Worm (Caenorhabditis elegans) whole organism, L3 larva: ENCODE data around the gene fbxa-95.

Experiments used
- ZK546.5 ChIP-seq: sonication (generic microtip); optimal IDR thresholded peaks from 2 replicates; lab custom pipeline; 2017; ENCODE audit warnings: missing biosample characterization, missing genetic modification characterization
- ceh-16 ChIP-seq: sonication (generic microtip); optimal IDR thresholded peaks from 2 replicates; lab custom pipeline; 2017; ENCODE audit warnings: missing biosample characterization, missing genetic modification characterization
- ceh-82 ChIP-seq: fragments of 150-350 bp; optimal IDR thresholded peaks from 2 replicates; lab custom pipeline; 2014; ENCODE audit warnings: missing biosample characterization, missing genetic modification characterization
- egl-27 ChIP-seq: sonication (generic microtip); optimal IDR thresholded peaks from 4 replicates; lab custom pipeline; 2017; ENCODE audit warnings: missing biosample characterization, missing genetic modification reagents, missing genetic modification characterization
- elt-3 ChIP-seq, 3 experiments: fragments of 150-350 bp in 1 of 3; sonication (generic microtip) in 2 of 3; optimal IDR thresholded peaks; 2 replicates in 2 of 3; 4 replicates in 1 of 3; lab custom pipeline; 2014 to 2017; ENCODE audit warnings: missing biosample characterization in 3 of 3, missing genetic modification characterization in 3 of 3
- fkh-10 ChIP-seq: sonication (generic microtip); optimal IDR thresholded peaks from 2 replicates; lab custom pipeline; 2017; ENCODE audit warnings: missing biosample characterization, missing genetic modification reagents, missing genetic modification characterization
- lin-15B ChIP-seq: fragments of 150-350 bp; optimal IDR thresholded peaks from 2 replicates; lab custom pipeline; 2014; ENCODE audit warnings: missing biosample characterization, missing genetic modification characterization
- nhr-11 ChIP-seq: fragments of 150-350 bp; optimal IDR thresholded peaks from 2 replicates; lab custom pipeline; 2014; ENCODE audit warnings: missing biosample characterization, missing genetic modification characterization
- nhr-12 ChIP-seq: fragments of 150-350 bp; optimal IDR thresholded peaks from 2 replicates; lab custom pipeline; 2014; ENCODE audit warnings: missing biosample characterization, missing genetic modification characterization
- nhr-77 ChIP-seq: fragments of 150-350 bp; optimal IDR thresholded peaks from 2 replicates; lab custom pipeline; 2014; ENCODE audit warnings: missing biosample characterization, missing genetic modification characterization
- sea-2 ChIP-seq: fragments of 150-350 bp; sonication (generic microtip); optimal IDR thresholded peaks from 4 replicates; lab custom pipeline; 2014; ENCODE audit warnings: missing biosample characterization, missing genetic modification reagents, missing genetic modification characterization
- unc-39 ChIP-seq: sonication (generic microtip); optimal IDR thresholded peaks from 4 replicates; lab custom pipeline; 2017; ENCODE audit warnings: missing biosample characterization, missing genetic modification characterization
- unc-62 ChIP-seq: fragments of 150-350 bp; sonication (generic microtip); optimal IDR thresholded peaks from 4 replicates; lab custom pipeline; 2014; ENCODE audit warnings: missing biosample characterization, missing genetic modification reagents, missing genetic modification characterization

DNA sequence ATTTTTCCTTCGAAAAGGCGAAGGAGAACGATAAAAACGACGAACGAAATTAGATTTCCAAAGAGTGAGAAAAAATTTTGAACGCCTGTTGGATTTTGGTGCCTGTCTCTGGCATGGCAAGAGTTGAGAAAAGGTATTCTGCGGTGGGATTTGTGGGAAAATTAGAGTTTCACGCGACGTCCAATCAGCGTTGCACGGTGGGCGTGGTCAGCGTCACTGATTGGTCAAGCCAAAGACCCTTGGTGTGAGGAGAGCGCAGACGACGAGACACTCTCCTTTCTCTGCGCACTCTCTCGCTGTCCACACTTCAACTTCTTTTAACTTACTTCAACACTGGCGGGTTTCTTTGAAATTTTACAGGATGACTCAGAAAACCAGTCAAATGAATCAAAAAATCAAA lies 8.7 kb upstream of the fbxa-95 start:
- TF ChIP-seq nhr-77 (tag; lab: Kevin White, UChicago) (no peak), ceh-82 (tag; lab: Kevin White, UChicago) (no peak), egl-27 (tag; lab: Kevin White, UChicago) (no peak), unc-39 (tag; lab: Kevin White, UChicago) (no peak), nhr-12 (tag; lab: Kevin White, UChicago) (no peak), elt-3 (tag; optimal IDR thresholded peaks at IDR 0.05; lab: Kevin White, UChicago) (no peak), sea-2 (GFP tag; lab: Kevin White, UChicago) (no peak), fkh-10 (GFP tag; lab: Kevin White, UChicago) (no peak), nhr-11 (no peak), ZK546.5 (tag; lab: Kevin White, UChicago) (no peak), ceh-16 (no peak), lin-15B (tag; lab: Kevin White, UChicago) (no peak), unc-62 (no peak)
